Fruit fly (Drosophila melanogaster) whole organism, embryonic: ENCODE measurements around the gene Mgat4a.
A peak's percentile ranks its signal among the peaks of the same experiment; 100 is the strongest.

ENCODE experiments used
- ATbp ChIP-seq: fragments of 200-800 bp; sonication (Bioruptor generic); optimal IDR thresholded peaks from 2 replicates; lab custom pipeline; 2017; ENCODE audit warnings: missing biosample characterization, mild to moderate bottlenecking, missing genetic modification characterization, missing genetic modification reagents
- Atf-2 ChIP-seq: fragments of 200-800 bp; sonication (Bioruptor generic); optimal IDR thresholded peaks from 2 replicates; lab custom pipeline; 2016; ENCODE audit warnings: missing biosample characterization, missing genetic modification characterization
- Atf3 ChIP-seq: fragments of 200-800 bp; sonication (Bioruptor generic); optimal IDR thresholded peaks from 3 replicates; lab custom pipeline; 2016; ENCODE audit warnings: missing biosample characterization, missing genetic modification characterization
- CG10267 ChIP-seq: fragments of 200-800 bp; sonication (Bioruptor generic); optimal IDR thresholded peaks from 2 replicates; lab custom pipeline; 2018; ENCODE audit warnings: missing biosample characterization, mild to moderate bottlenecking, missing genetic modification characterization, moderate library complexity
- CG11085 ChIP-seq: fragments of 200-800 bp; sonication (Bioruptor generic); IDR thresholded peaks from 2 replicates; pipeline ENCODE4 v1.3.6; 2022; ENCODE audit warnings: missing biosample characterization, missing genetic modification characterization
- CG11560 ChIP-seq: fragments of 200-800 bp; sonication (Bioruptor generic); IDR thresholded peaks from 3 replicates; pipeline ENCODE4 v1.3.6; 2022; ENCODE audit warnings: missing biosample characterization, missing genetic modification characterization
- CG11695 ChIP-seq: fragments of 200-800 bp; sonication (Bioruptor generic); IDR thresholded peaks from 3 replicates; pipeline ENCODE4 v1.3.6; 2022; ENCODE audit warnings: missing biosample characterization, missing genetic modification characterization
- CG12659 ChIP-seq: fragments of 200-800 bp; sonication (Bioruptor generic); optimal IDR thresholded peaks from 3 replicates; lab custom pipeline; 2017; ENCODE audit warnings: mild to moderate bottlenecking, missing biosample characterization, missing genetic modification reagents, missing genetic modification characterization
- CG13424 ChIP-seq: fragments of 200-800 bp; sonication (Bioruptor generic); optimal IDR thresholded peaks from 2 replicates; lab custom pipeline; 2019; ENCODE audit warnings: missing biosample characterization, mild to moderate bottlenecking, missing genetic modification characterization, moderate library complexity
- CG13624 ChIP-seq: fragments of 200-800 bp; sonication (Bioruptor generic); optimal IDR thresholded peaks from 2 replicates; lab custom pipeline; 2016; ENCODE audit warnings: missing biosample characterization, missing genetic modification characterization
- CG14441 ChIP-seq: fragments of 200-800 bp; sonication (Bioruptor generic); IDR thresholded peaks from 2 replicates; pipeline ENCODE4 v1.3.6; 2022; ENCODE audit warnings: missing biosample characterization, missing genetic modification characterization
- CG16815 ChIP-seq: fragments of 200-800 bp; sonication (Bioruptor generic); optimal IDR thresholded peaks from 3 replicates; lab custom pipeline; 2017; ENCODE audit warnings: missing biosample characterization, mild to moderate bottlenecking, missing genetic modification characterization
- CG17361 ChIP-seq: fragments of 200-800 bp; sonication (Bioruptor generic); IDR thresholded peaks from 3 replicates; pipeline ENCODE4 v1.3.6; 2022; ENCODE audit warnings: missing biosample characterization, missing genetic modification characterization
- CG31365 ChIP-seq: fragments of 200-800 bp; sonication (Bioruptor generic); optimal IDR thresholded peaks from 2 replicates; lab custom pipeline; 2018; ENCODE audit warnings: missing biosample characterization, mild to moderate bottlenecking, missing genetic modification characterization
- CG3163 ChIP-seq: fragments of 200-800 bp; sonication (Bioruptor generic); optimal IDR thresholded peaks from 3 replicates; lab custom pipeline; 2016; ENCODE audit warnings: missing biosample characterization, missing genetic modification characterization
- CG33213 ChIP-seq: fragments of 200-800 bp; sonication (Bioruptor generic); optimal IDR thresholded peaks from 3 replicates; lab custom pipeline; 2016; ENCODE audit warnings: missing biosample characterization, missing genetic modification characterization
- CG4328 ChIP-seq: fragments of 200-800 bp; sonication (Bioruptor generic); optimal IDR thresholded peaks from 3 replicates; lab custom pipeline; 2017; ENCODE audit warnings: missing biosample characterization, missing genetic modification reagents, missing genetic modification characterization
- CG4424 ChIP-seq: fragments of 200-800 bp; sonication (Bioruptor generic); optimal IDR thresholded peaks from 3 replicates; lab custom pipeline; 2016; ENCODE audit warnings: missing biosample characterization, missing genetic modification characterization
- CG6854 ChIP-seq: fragments of 200-800 bp; sonication (Bioruptor generic); optimal IDR thresholded peaks from 3 replicates; lab custom pipeline; 2017; ENCODE audit warnings: missing biosample characterization, mild to moderate bottlenecking, missing genetic modification characterization
- CG8089 ChIP-seq: fragments of 200-800 bp; sonication (Bioruptor generic); optimal IDR thresholded peaks from 3 replicates; lab custom pipeline; 2016; ENCODE audit warnings: missing biosample characterization, missing genetic modification characterization
- D ChIP-seq, 2 experiments: fragments of 200-800 bp in 1 of 2; fragments of >200 bp in 1 of 2; sonication (Bioruptor generic) in 1 of 2; optimal IDR thresholded peaks; 2 replicates in 1 of 2; 3 replicates in 1 of 2; lab custom pipeline; 2017; ENCODE audit warnings: mild to moderate bottlenecking in 1 of 2, missing biosample characterization in 1 of 2, missing genetic modification characterization in 1 of 2, missing genetic modification reagents in 1 of 2
- Dad ChIP-seq: fragments of 200-800 bp; sonication (Bioruptor generic); optimal IDR thresholded peaks from 3 replicates; lab custom pipeline; 2016; ENCODE audit warnings: missing biosample characterization, missing genetic modification characterization
- Gsc ChIP-seq: fragments of 200-800 bp; sonication (Bioruptor generic); IDR thresholded peaks from 2 replicates; pipeline ENCODE4 v1.3.6; 2022; ENCODE audit warnings: missing biosample characterization, missing genetic modification characterization
- Gug ChIP-seq: fragments of 200-800 bp; sonication (Bioruptor generic); IDR thresholded peaks from 4 replicates; pipeline ENCODE4 v1.3.6; 2022; ENCODE audit warnings: missing biosample characterization, missing genetic modification characterization
- HLHmδ ChIP-seq: fragments of 200-800 bp; sonication (Bioruptor generic); optimal IDR thresholded peaks from 2 replicates; lab custom pipeline; 2018; ENCODE audit warnings: missing biosample characterization, mild to moderate bottlenecking, missing genetic modification characterization, moderate library complexity
- HmgD ChIP-seq: fragments of 200-800 bp; sonication (Bioruptor generic); optimal IDR thresholded peaks from 3 replicates; lab custom pipeline; 2016; ENCODE audit warnings: missing biosample characterization, missing genetic modification characterization
- Hmx ChIP-seq: fragments of 200-800 bp; sonication (Bioruptor generic); optimal IDR thresholded peaks from 2 replicates; lab custom pipeline; 2016; ENCODE audit warnings: missing biosample characterization, missing genetic modification characterization
- MBD-R2 ChIP-seq: fragments of 200-800 bp; sonication (Bioruptor generic); IDR thresholded peaks from 2 replicates; pipeline ENCODE4 v1.3.6; 2022; ENCODE audit warnings: missing biosample characterization, missing genetic modification characterization
- NfI ChIP-seq: fragments of 200-800 bp; sonication (Bioruptor generic); optimal IDR thresholded peaks from 3 replicates; lab custom pipeline; 2018; ENCODE audit warnings: missing biosample characterization, mild to moderate bottlenecking, missing genetic modification characterization, moderate library complexity
- Sin3A ChIP-seq: fragments of >200 bp; optimal IDR thresholded peaks from 2 replicates; lab custom pipeline; 2018
- Spps ChIP-seq: fragments of 200-800 bp; sonication (Bioruptor generic); optimal IDR thresholded peaks from 2 replicates; lab custom pipeline; 2018; ENCODE audit warnings: missing biosample characterization, mild to moderate bottlenecking, missing genetic modification characterization
- Tbp ChIP-seq: fragments of >200 bp; optimal IDR thresholded peaks from 2 replicates; lab custom pipeline; 2018; ENCODE audit warnings: missing biosample characterization, missing genetic modification characterization
- bcd ChIP-seq: fragments of 200-800 bp; sonication (Bioruptor generic); optimal IDR thresholded peaks from 2 replicates; lab custom pipeline; 2017; ENCODE audit warnings: missing biosample characterization, mild to moderate bottlenecking, missing genetic modification characterization
- cas ChIP-seq: fragments of 200-800 bp; sonication (Bioruptor generic); IDR thresholded peaks from 2 replicates; pipeline ENCODE4 v1.3.6; 2022; ENCODE audit warnings: missing biosample characterization, missing genetic modification characterization
- cg ChIP-seq: fragments of 200-800 bp; sonication (Bioruptor generic); optimal IDR thresholded peaks from 3 replicates; lab custom pipeline; 2019; ENCODE audit warnings: missing biosample characterization, mild to moderate bottlenecking, missing genetic modification characterization, moderate library complexity
- chif ChIP-seq, 2 experiments: fragments of 200-800 bp; sonication (Bioruptor generic); optimal IDR thresholded peaks; 3 replicates each; lab custom pipeline; 2016; ENCODE audit warnings: missing biosample characterization in 2 of 2, missing genetic modification characterization in 2 of 2
- grau ChIP-seq: fragments of 200-800 bp; optimal IDR thresholded peaks from 3 replicates; lab custom pipeline; 2019; ENCODE audit warnings: missing biosample characterization, mild to moderate bottlenecking, missing genetic modification characterization, moderate library complexity
- inv ChIP-seq: fragments of 200-800 bp; sonication (Bioruptor generic); IDR thresholded peaks from 2 replicates; pipeline ENCODE4 v1.3.6; 2022; ENCODE audit warnings: missing biosample characterization, missing genetic modification characterization; ENCODE audit not compliant: partially characterized antibody
- kay ChIP-seq: fragments of 200-800 bp; sonication (Bioruptor generic); optimal IDR thresholded peaks from 2 replicates; lab custom pipeline; 2016; ENCODE audit warnings: missing biosample characterization, missing genetic modification characterization
- kni ChIP-seq: fragments of 200-800 bp; sonication (Bioruptor generic); optimal IDR thresholded peaks from 3 replicates; lab custom pipeline; 2017; ENCODE audit warnings: mild to moderate bottlenecking, missing biosample characterization, missing genetic modification reagents, missing genetic modification characterization
- lilli ChIP-seq: fragments of 200-800 bp; sonication (Bioruptor generic); optimal IDR thresholded peaks from 3 replicates; lab custom pipeline; 2016; ENCODE audit warnings: missing biosample characterization, missing genetic modification characterization
- luna ChIP-seq: fragments of 200-800 bp; sonication (Bioruptor generic); optimal IDR thresholded peaks from 2 replicates; lab custom pipeline; 2016; ENCODE audit warnings: missing biosample characterization, missing genetic modification characterization
- odd ChIP-seq: fragments of 200-800 bp; sonication (Bioruptor generic); optimal IDR thresholded peaks from 2 replicates; lab custom pipeline; 2017; ENCODE audit warnings: missing biosample characterization, mild to moderate bottlenecking, missing genetic modification characterization
- pita ChIP-seq: fragments of 200-800 bp; sonication (Bioruptor generic); optimal IDR thresholded peaks from 2 replicates; lab custom pipeline; 2017; ENCODE audit warnings: missing biosample characterization, mild to moderate bottlenecking, missing genetic modification characterization
- slou ChIP-seq: fragments of 200-800 bp; sonication (Bioruptor generic); optimal IDR thresholded peaks from 3 replicates; lab custom pipeline; 2016; ENCODE audit warnings: missing biosample characterization, missing genetic modification characterization
- sob ChIP-seq: fragments of 200-800 bp; sonication (Bioruptor generic); IDR thresholded peaks from 2 replicates; pipeline ENCODE4 v1.3.6; 2022; ENCODE audit warnings: missing biosample characterization, missing genetic modification characterization
- sr ChIP-seq: fragments of 200-800 bp; sonication (Bioruptor generic); IDR thresholded peaks from 3 replicates; pipeline ENCODE4 v1.3.6; 2022; ENCODE audit warnings: missing biosample characterization, missing genetic modification characterization
- trh ChIP-seq: fragments of 200-800 bp; sonication (Bioruptor generic); optimal IDR thresholded peaks from 2 replicates; lab custom pipeline; 2016; ENCODE audit warnings: missing biosample characterization, missing genetic modification characterization
- vvl ChIP-seq: fragments of 200-800 bp; sonication (Bioruptor generic); IDR thresholded peaks from 2 replicates; pipeline ENCODE4 v1.3.6; 2022; ENCODE audit warnings: missing biosample characterization, missing genetic modification characterization
- wek ChIP-seq: fragments of 200-800 bp; sonication (Bioruptor generic); optimal IDR thresholded peaks from 3 replicates; lab custom pipeline; 2018; ENCODE audit warnings: missing biosample characterization, mild to moderate bottlenecking, missing genetic modification characterization, moderate library complexity

The Mgat4a gene

dm6 chr3L:14780187-14780586, 18.4 kb downstream of the Mgat4a start (continued):
- TF ChIP-seq Hmx (GFP tag; lab: Kevin White, UChicago) = no peak
- TF ChIP-seq HLHmδ (GFP tag; lab: Kevin White, UChicago) = peak; percentile 49
- peak; percentile 65 for TF ChIP-seq odd (GFP tag; lab: Kevin White, UChicago)
- peak; percentile 15 for TF ChIP-seq CG12659 (GFP tag; lab: Kevin White, UChicago)
- no peak for TF ChIP-seq CG16815 (GFP tag; lab: Kevin White, UChicago)
- no peak for TF ChIP-seq CG10267 (tag; lab: Kevin White, UChicago)
- peak; percentile 74 for TF ChIP-seq ATbp (GFP tag; lab: Kevin White, UChicago)
- peak; percentile 10 for TF ChIP-seq CG33213 (GFP tag; lab: Kevin White, UChicago)
- TF ChIP-seq slou (GFP tag; lab: Kevin White, UChicago) = no peak
- no peak for TF ChIP-seq cas (GFP tag; lab: Robert Waterston, UW)
- no peak for TF ChIP-seq CG11085 (GFP tag; lab: Robert Waterston, UW)
- no peak for TF ChIP-seq CG3163 (GFP tag; lab: Kevin White, UChicago)
- no peak for TF ChIP-seq kni
- TF ChIP-seq Spps (tag; lab: Kevin White, UChicago) = no peak
- TF ChIP-seq CG8089 (GFP tag; lab: Kevin White, UChicago) = no peak
- no peak for TF ChIP-seq Dad (GFP tag; lab: Kevin White, UChicago)
- no peak for TF ChIP-seq CG6854
- TF ChIP-seq wek (GFP tag; lab: Kevin White, UChicago) = peak; percentile 69
- TF ChIP-seq pita (GFP tag; lab: Kevin White, UChicago) = no peak
- TF ChIP-seq CG4424 (GFP tag; lab: Kevin White, UChicago) = no peak
- TF ChIP-seq CG31365 (tag; lab: Kevin White, UChicago) = peak; percentile 27
- TF ChIP-seq kay (GFP tag; lab: Kevin White, UChicago) = peak; percentile 5
- peak; percentile 6 for TF ChIP-seq lilli
- TF ChIP-seq NfI (GFP tag; lab: Kevin White, UChicago) = no peak
- peak; percentile 43 for TF ChIP-seq CG4328 (GFP tag; lab: Kevin White, UChicago)
- TF ChIP-seq inv (GFP tag; lab: Robert Waterston, UW) = no peak
- no peak for TF ChIP-seq luna (GFP tag; lab: Kevin White, UChicago)
- no peak for TF ChIP-seq HmgD (GFP tag; lab: Kevin White, UChicago)
- no peak for TF ChIP-seq CG17361 (GFP tag; lab: Robert Waterston, UW)
- TF ChIP-seq Tbp (GFP tag; lab: Kevin White, UChicago) = no peak
- TF ChIP-seq Atf-2 (GFP tag; lab: Kevin White, UChicago) = no peak
- no peak for TF ChIP-seq Gsc (GFP tag; lab: Robert Waterston, UW)
- no peak for TF ChIP-seq CG13624 (GFP tag; lab: Kevin White, UChicago)
- no peak for TF ChIP-seq CG14441 (GFP tag; lab: Robert Waterston, UW)
- no peak for TF ChIP-seq vvl
- no peak for TF ChIP-seq Atf3 (GFP tag; lab: Kevin White, UChicago)
- TF ChIP-seq trh (GFP tag; lab: Kevin White, UChicago) = no peak
- no peak for TF ChIP-seq CG11560 (tag; lab: Robert Waterston, UW)
- TF ChIP-seq sr (GFP tag; lab: Robert Waterston, UW) = no peak
- no peak for TF ChIP-seq Sin3A (lab: Kevin White, UChicago)
- TF ChIP-seq CG13424 = peak; percentile 13
- TF ChIP-seq grau (tag; lab: Kevin White, UChicago) = peak; percentile 0
- peak; percentile 56; the same call in 1 of the 2 replicates for TF ChIP-seq sob
- no peak for TF ChIP-seq MBD-R2 (GFP tag; lab: Robert Waterston, UW)
- no peak for TF ChIP-seq D (optimal IDR thresholded peaks at IDR 0.05; lab: Kevin White, UChicago)
- peak; percentile 22 for TF ChIP-seq D (GFP tag; optimal IDR thresholded peaks at IDR 0.05; lab: Kevin White, UChicago)
- TF ChIP-seq bcd (GFP tag; lab: Kevin White, UChicago) = peak; percentile 10
- TF ChIP-seq cg (GFP tag; lab: Kevin White, UChicago) = no peak
- TF ChIP-seq chif (GFP tag; optimal IDR thresholded peaks at IDR 0.05; lab: Kevin White, UChicago) = no peak
- TF ChIP-seq CG11695 (GFP tag; lab: Robert Waterston, UW) = 0 out of 3 replicates have a peak, but pooled peaks have one; percentile 5
- no peak for TF ChIP-seq Gug (GFP tag; lab: Robert Waterston, UW)
